Fruit fly (Drosophila melanogaster) whole organism, prepupa: ENCODE results near the gene CG10510.

Source experiments
- Blimp-1 ChIP-seq: fragments of 200-800 bp; sonication (Bioruptor generic); optimal IDR thresholded peaks from 3 replicates; lab custom pipeline; 2017; ENCODE audit warnings: missing biosample characterization, missing genetic modification characterization, mild to moderate bottlenecking, moderate library complexity, missing genetic modification reagents
- CG10631 ChIP-seq: fragments of 200-800 bp; sonication (Bioruptor generic); optimal IDR thresholded peaks from 2 replicates; lab custom pipeline; 2016; ENCODE audit warnings: missing biosample characterization, missing genetic modification characterization
- CG10669 ChIP-seq: fragments of 200-800 bp; sonication (Bioruptor generic); optimal IDR thresholded peaks from 3 replicates; lab custom pipeline; 2018; ENCODE audit warnings: missing biosample characterization, mild to moderate bottlenecking, missing genetic modification characterization, moderate library complexity
- CG11294 ChIP-seq: fragments of 200-800 bp; sonication (Bioruptor generic); IDR thresholded peaks from 2 replicates; pipeline ENCODE4 v1.3.6; 2022; ENCODE audit warnings: missing biosample characterization, missing genetic modification characterization
- CG11762 ChIP-seq: fragments of 200-800 bp; sonication (Bioruptor generic); optimal IDR thresholded peaks from 3 replicates; lab custom pipeline; 2016; ENCODE audit warnings: missing biosample characterization, missing genetic modification characterization; ENCODE audit not compliant: insufficient read depth
- CG11902 ChIP-seq: fragments of 200-800 bp; sonication (Bioruptor generic); optimal IDR thresholded peaks from 3 replicates; lab custom pipeline; 2016; ENCODE audit warnings: missing biosample characterization, missing genetic modification characterization
- CG15336 ChIP-seq: fragments of 200-800 bp; sonication (Bioruptor generic); IDR thresholded peaks from 2 replicates; pipeline ENCODE4 v1.3.6; 2022; ENCODE audit warnings: missing biosample characterization, missing genetic modification characterization
- CG1621 ChIP-seq: fragments of 200-800 bp; sonication (Bioruptor generic); optimal IDR thresholded peaks from 3 replicates; lab custom pipeline; 2018; ENCODE audit warnings: missing biosample characterization, mild to moderate bottlenecking, missing genetic modification characterization
- CG16779 ChIP-seq: fragments of 200-800 bp; sonication (Bioruptor generic); optimal IDR thresholded peaks from 3 replicates; lab custom pipeline; 2017; ENCODE audit warnings: missing biosample characterization, mild to moderate bottlenecking, missing genetic modification characterization
- CG31627 ChIP-seq: fragments of 200-800 bp; sonication (Bioruptor generic); optimal IDR thresholded peaks from 3 replicates; lab custom pipeline; 2016; ENCODE audit warnings: missing biosample characterization, missing genetic modification characterization
- CG32006 ChIP-seq: fragments of 200-800 bp; sonication (Bioruptor generic); optimal IDR thresholded peaks from 3 replicates; lab custom pipeline; 2017; ENCODE audit warnings: missing biosample characterization, mild to moderate bottlenecking, missing genetic modification characterization
- CG3919 ChIP-seq: fragments of 200-800 bp; sonication (Bioruptor generic); optimal IDR thresholded peaks from 3 replicates; lab custom pipeline; 2016; ENCODE audit warnings: missing biosample characterization, missing genetic modification characterization
- CG4318 ChIP-seq: fragments of 200-800 bp; sonication (Bioruptor generic); optimal IDR thresholded peaks from 3 replicates; lab custom pipeline; 2017; ENCODE audit warnings: missing biosample characterization, mild to moderate bottlenecking, missing genetic modification characterization
- CG6163 ChIP-seq: fragments of 200-800 bp; sonication (Bioruptor generic); IDR thresholded peaks from 3 replicates; pipeline ENCODE4 v1.3.6; 2022; ENCODE audit warnings: missing biosample characterization, missing genetic modification characterization
- CG6276 ChIP-seq: fragments of 200-800 bp; sonication (Bioruptor generic); optimal IDR thresholded peaks from 2 replicates; lab custom pipeline; 2017; ENCODE audit warnings: missing biosample characterization, mild to moderate bottlenecking, missing genetic modification characterization
- CG6792 ChIP-seq: fragments of 200-800 bp; sonication (Bioruptor generic); optimal IDR thresholded peaks from 3 replicates; lab custom pipeline; 2016; ENCODE audit warnings: missing biosample characterization, missing genetic modification characterization
- CG6854 ChIP-seq: fragments of 200-800 bp; sonication (Bioruptor generic); optimal IDR thresholded peaks from 2 replicates; lab custom pipeline; 2017; ENCODE audit warnings: missing biosample characterization, mild to moderate bottlenecking, missing genetic modification characterization
- CG7368 ChIP-seq: fragments of 200-800 bp; sonication (Bioruptor generic); optimal IDR thresholded peaks from 3 replicates; lab custom pipeline; 2016; ENCODE audit warnings: missing biosample characterization, missing genetic modification characterization
- CG9139 ChIP-seq: fragments of 200-800 bp; sonication (Bioruptor generic); optimal IDR thresholded peaks from 3 replicates; lab custom pipeline; 2017; ENCODE audit warnings: missing biosample characterization, mild to moderate bottlenecking, missing genetic modification characterization
- Eip75B ChIP-seq: fragments of 200-800 bp; sonication (Bioruptor generic); optimal IDR thresholded peaks from 3 replicates; lab custom pipeline; 2016; ENCODE audit warnings: missing biosample characterization, missing genetic modification characterization
- Eip93F ChIP-seq: fragments of 200-800 bp; sonication (Bioruptor generic); optimal IDR thresholded peaks from 2 replicates; lab custom pipeline; 2016; ENCODE audit warnings: missing biosample characterization, mild to moderate bottlenecking, missing genetic modification characterization
- Ets21C ChIP-seq: fragments of 200-800 bp; sonication (Bioruptor generic); optimal IDR thresholded peaks from 3 replicates; lab custom pipeline; 2016; ENCODE audit warnings: missing biosample characterization, missing genetic modification characterization
- Ets96B ChIP-seq: fragments of 200-800 bp; optimal IDR thresholded peaks from 2 replicates; lab custom pipeline; 2019; ENCODE audit warnings: missing biosample characterization, mild to moderate bottlenecking, missing genetic modification characterization, moderate library complexity
- Gug ChIP-seq: fragments of 200-800 bp; sonication (Bioruptor generic); IDR thresholded peaks from 2 replicates; pipeline ENCODE4 v1.3.6; 2022; ENCODE audit warnings: missing biosample characterization, missing genetic modification characterization
- Hr38 ChIP-seq: sonication (Bioruptor generic); optimal IDR thresholded peaks from 2 replicates; lab custom pipeline; 2016; ENCODE audit warnings: missing biosample characterization, missing genetic modification characterization
- Hr39 ChIP-seq: fragments of 200-800 bp; sonication (Bioruptor generic); optimal IDR thresholded peaks from 2 replicates; lab custom pipeline; 2016; ENCODE audit warnings: missing biosample characterization, missing genetic modification characterization
- Hr4 ChIP-seq: fragments of 200-800 bp; sonication (Bioruptor generic); optimal IDR thresholded peaks from 3 replicates; lab custom pipeline; 2016; ENCODE audit warnings: missing biosample characterization, missing genetic modification characterization
- Lpt ChIP-seq: fragments of 200-800 bp; sonication (Bioruptor generic); optimal IDR thresholded peaks from 3 replicates; lab custom pipeline; 2016; ENCODE audit warnings: missing biosample characterization, missing genetic modification characterization
- Met ChIP-seq: fragments of 200-800 bp; sonication (Bioruptor generic); optimal IDR thresholded peaks from 3 replicates; lab custom pipeline; 2016; ENCODE audit warnings: missing biosample characterization, missing genetic modification characterization
- Sox102F ChIP-seq: fragments of 200-800 bp; sonication (Bioruptor generic); optimal IDR thresholded peaks from 2 replicates; lab custom pipeline; 2016; ENCODE audit warnings: missing biosample characterization, mild to moderate bottlenecking, missing genetic modification characterization
- Sox14 ChIP-seq: fragments of 200-800 bp; sonication (Bioruptor generic); optimal IDR thresholded peaks from 3 replicates; lab custom pipeline; 2016; ENCODE audit warnings: missing biosample characterization, missing genetic modification characterization
- Sox15 ChIP-seq: fragments of 200-800 bp; sonication (Bioruptor generic); optimal IDR thresholded peaks from 3 replicates; lab custom pipeline; 2016; ENCODE audit warnings: missing biosample characterization, missing genetic modification characterization
- achi ChIP-seq: fragments of 200-800 bp; sonication (Bioruptor generic); optimal IDR thresholded peaks from 3 replicates; lab custom pipeline; 2016; ENCODE audit warnings: missing biosample characterization, missing genetic modification characterization
- acj6 ChIP-seq: fragments of 200-800 bp; sonication (Bioruptor generic); optimal IDR thresholded peaks from 3 replicates; lab custom pipeline; 2016; ENCODE audit warnings: missing biosample characterization, missing genetic modification characterization
- dsx ChIP-seq: fragments of 200-800 bp; optimal IDR thresholded peaks from 3 replicates; lab custom pipeline; 2019; ENCODE audit warnings: missing biosample characterization, mild to moderate bottlenecking, missing genetic modification characterization, moderate library complexity; ENCODE audit not compliant: poor library complexity, severe bottlenecking
- eg ChIP-seq: fragments of 200-800 bp; sonication (Bioruptor generic); IDR thresholded peaks from 3 replicates; pipeline ENCODE4 v1.3.6; 2022; ENCODE audit warnings: missing biosample characterization, missing genetic modification characterization
- esn ChIP-seq: fragments of 200-800 bp; sonication (Bioruptor generic); optimal IDR thresholded peaks from 2 replicates; lab custom pipeline; 2016; ENCODE audit warnings: missing biosample characterization, mild to moderate bottlenecking, missing genetic modification characterization, moderate library complexity
- fd59A ChIP-seq: fragments of 200-800 bp; sonication (Bioruptor generic); optimal IDR thresholded peaks from 2 replicates; lab custom pipeline; 2017; ENCODE audit warnings: missing biosample characterization, mild to moderate bottlenecking, missing genetic modification characterization, missing genetic modification reagents
- net ChIP-seq: fragments of 200-800 bp; sonication (Bioruptor generic); optimal IDR thresholded peaks from 3 replicates; lab custom pipeline; 2016; ENCODE audit warnings: missing biosample characterization, missing genetic modification characterization
- pdm3 ChIP-seq: fragments of 200-800 bp; sonication (Bioruptor generic); optimal IDR thresholded peaks from 3 replicates; lab custom pipeline; 2016; ENCODE audit warnings: missing biosample characterization, missing genetic modification characterization
- salr ChIP-seq, 2 experiments: fragments of 200-800 bp; sonication (Bioruptor generic); optimal IDR thresholded peaks; 3 replicates each; lab custom pipeline; 2016 to 2018; ENCODE audit warnings: missing biosample characterization in 2 of 2, missing genetic modification characterization in 2 of 2, mild to moderate bottlenecking in 1 of 2
- ss ChIP-seq, 2 experiments: fragments of 200-800 bp; sonication (Bioruptor generic); optimal IDR thresholded peaks; 2 replicates in 1 of 2; 3 replicates in 1 of 2; lab custom pipeline; 2017 to 2018; ENCODE audit warnings: mild to moderate bottlenecking in 2 of 2, missing biosample characterization in 2 of 2, missing genetic modification characterization in 2 of 2, moderate library complexity in 1 of 2
- svp ChIP-seq: fragments of 200-800 bp; sonication (Bioruptor generic); peaks from one replicate; lab custom pipeline; 2016; ENCODE audit warnings: missing biosample characterization, missing genetic modification characterization
- topi ChIP-seq: fragments of 200-800 bp; sonication (Bioruptor generic); optimal IDR thresholded peaks from 3 replicates; lab custom pipeline; 2016; ENCODE audit warnings: missing biosample characterization, missing genetic modification characterization
- vri ChIP-seq: fragments of 200-800 bp; sonication (Bioruptor generic); optimal IDR thresholded peaks from 3 replicates; lab custom pipeline; 2016; ENCODE audit warnings: missing biosample characterization, mild to moderate bottlenecking, missing genetic modification characterization

CG10510 gene

DNA sequence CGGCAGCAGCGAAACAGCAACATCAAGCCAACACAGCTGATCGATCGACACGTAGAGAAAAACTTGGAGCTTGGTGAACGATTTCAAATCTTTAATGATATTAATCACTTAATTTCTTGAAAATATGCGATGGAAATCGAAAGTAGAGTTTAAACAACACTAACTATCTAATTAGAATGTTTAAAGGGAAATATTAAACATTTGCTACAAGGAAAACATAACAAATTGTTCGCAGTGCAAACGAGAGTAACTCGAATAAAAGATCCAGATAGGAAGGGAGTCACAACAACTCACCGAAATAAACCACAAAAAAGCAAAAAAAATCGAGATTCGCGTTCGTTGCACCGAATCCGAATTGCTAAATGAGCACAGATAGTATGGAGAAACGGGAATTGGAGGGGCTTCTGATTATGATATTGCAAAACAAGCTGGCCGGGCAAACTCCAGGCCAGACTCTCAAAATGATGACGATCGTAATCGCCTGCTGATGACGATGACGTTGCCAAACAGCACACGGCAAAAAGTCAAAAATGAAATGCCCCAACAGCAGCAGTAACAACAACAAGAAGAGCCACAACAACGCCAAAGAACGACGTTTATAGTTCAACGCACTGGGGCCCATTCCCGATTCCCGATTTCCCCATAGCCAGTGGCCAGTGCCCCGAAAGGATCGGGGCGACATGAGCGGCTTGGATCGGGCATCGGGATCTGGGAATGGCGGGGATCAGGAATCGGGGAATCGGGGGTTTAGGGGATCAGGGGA lies 44.1 kb upstream of the CG10510 start (continued):
- TF ChIP-seq Eip75B (GFP tag; lab: Kevin White, UChicago) (peak; percentile 99), salr (GFP tag; optimal IDR thresholded peaks at IDR 0.05; lab: Kevin White, UChicago) (peak; percentile 89 to 97), CG10669 (peak; percentile 99), ss (GFP tag; optimal IDR thresholded peaks at IDR 0.05; lab: Kevin White, UChicago) (peak; percentile 93 to 99), eg (GFP tag; lab: Robert Waterston, UW) (peak; percentile 82), Hr38 (GFP tag; lab: Kevin White, UChicago) (no peak), CG16779 (peak; percentile 90), net (GFP tag; lab: Kevin White, UChicago) (peak; percentile 97), vri (GFP tag; lab: Kevin White, UChicago) (peak; percentile 99), topi (peak; percentile 100), CG11762 (GFP tag; lab: Kevin White, UChicago) (peak; percentile 97), CG15336 (GFP tag; lab: Robert Waterston, UW) (peak; percentile 82), achi (GFP tag; lab: Kevin White, UChicago) (peak; percentile 98), fd59A (GFP tag; lab: Kevin White, UChicago) (peak; percentile 98), CG11902 (GFP tag; lab: Kevin White, UChicago) (peak; percentile 99), Ets21C (GFP tag; lab: Kevin White, UChicago) (peak; percentile 98), acj6 (GFP tag; lab: Kevin White, UChicago) (peak; percentile 99), Blimp-1 (GFP tag; lab: Kevin White, UChicago) (peak; percentile 97)

dm6 chr3L:21252932-21253760 lies 43.3 kb upstream of the CG10510 start:
- TF ChIP-seq ss (GFP tag; optimal IDR thresholded peaks at IDR 0.05; lab: Kevin White, UChicago): no peak
- no peak for TF ChIP-seq CG1621 (tag; lab: Kevin White, UChicago)
- TF ChIP-seq CG6792 (GFP tag; lab: Kevin White, UChicago): peak; percentile 39
- peak; percentile 4 for TF ChIP-seq Sox102F (GFP tag; lab: Kevin White, UChicago)
- TF ChIP-seq Hr4 (GFP tag; lab: Kevin White, UChicago): peak; percentile 25
- TF ChIP-seq CG11902 (GFP tag; lab: Kevin White, UChicago): peak; percentile 28
- TF ChIP-seq CG7368 (GFP tag; lab: Kevin White, UChicago): no peak
- peak; percentile 49 for TF ChIP-seq Met (GFP tag; lab: Kevin White, UChicago)
- TF ChIP-seq Eip93F (GFP tag; lab: Kevin White, UChicago): no peak
- TF ChIP-seq net (GFP tag; lab: Kevin White, UChicago): peak; percentile 34
- peak; percentile 40; the same call in 1 of the 3 replicates for TF ChIP-seq CG6163 (GFP tag; lab: Robert Waterston, UW)
- peak; percentile 66 for TF ChIP-seq CG3919 (GFP tag; lab: Kevin White, UChicago)
- TF ChIP-seq svp (GFP tag; lab: Kevin White, UChicago): peak; percentile 69
- peak; percentile 50 for TF ChIP-seq achi (GFP tag; lab: Kevin White, UChicago)
- TF ChIP-seq Gug: no peak
- TF ChIP-seq CG6854 (GFP tag; lab: Kevin White, UChicago): no peak
- TF ChIP-seq topi: peak; percentile 68
- no peak for TF ChIP-seq Lpt
- TF ChIP-seq Blimp-1 (GFP tag; lab: Kevin White, UChicago): no peak
- TF ChIP-seq pdm3 (GFP tag; lab: Kevin White, UChicago): peak; percentile 42
- TF ChIP-seq vri (GFP tag; lab: Kevin White, UChicago): no peak
- TF ChIP-seq Sox15: peak; percentile 31
- TF ChIP-seq salr (GFP tag; optimal IDR thresholded peaks at IDR 0.05; lab: Kevin White, UChicago): peak; percentile 1 to 80
- TF ChIP-seq eg (GFP tag; lab: Robert Waterston, UW): no peak
- TF ChIP-seq dsx (GFP tag; lab: Kevin White, UChicago): peak; percentile 47
- no peak for TF ChIP-seq CG4318 (GFP tag; lab: Kevin White, UChicago)
- no peak for TF ChIP-seq CG9139
- TF ChIP-seq CG6276 (GFP tag; lab: Kevin White, UChicago): no peak
- TF ChIP-seq Eip75B (GFP tag; lab: Kevin White, UChicago): peak; percentile 27
- TF ChIP-seq CG10631 (GFP tag; lab: Kevin White, UChicago): peak; percentile 83
- peak; percentile 80 for TF ChIP-seq esn
- peak; percentile 36 for TF ChIP-seq CG32006 (GFP tag; lab: Kevin White, UChicago)
- peak; percentile 80 for TF ChIP-seq Ets96B (tag; lab: Kevin White, UChicago)
- no peak for TF ChIP-seq CG31627 (GFP tag; lab: Kevin White, UChicago)
- no peak for TF ChIP-seq Sox14 (GFP tag; lab: Kevin White, UChicago)
- TF ChIP-seq CG11294: no peak
- TF ChIP-seq Hr39 (GFP tag; lab: Kevin White, UChicago): peak; percentile 0
